Fruit fly (Drosophila melanogaster): ENCODE data around the gene CG16711.

CG16711 gene

dm6 chr3L:9723108-9723507 is 19.0 kb downstream of the CG16711 start, which contains the start of the genes nbs and defl (continued):
- peak; percentile 43 for TF ChIP-seq luna (GFP tag; optimal IDR thresholded peaks at IDR 0.05)
- peak; percentile 58; the same call in 1 of the 3 replicates for TF ChIP-seq CG11456 (GFP tag; IDR thresholded peaks at IDR 0.05)
- no peak for TF ChIP-seq ftz-f1 (GFP tag; optimal IDR thresholded peaks at IDR 0.05)
- TF ChIP-seq gsb (GFP tag; IDR thresholded peaks at IDR 0.05) = no peak
- TF ChIP-seq tx (GFP tag; optimal IDR thresholded peaks at IDR 0.05) = peak; percentile 57
- peak; percentile 56 for TF ChIP-seq tin (GFP tag; optimal IDR thresholded peaks at IDR 0.05)
- TF ChIP-seq CG10462 (GFP tag; optimal IDR thresholded peaks at IDR 0.05) = peak; percentile 9
- TF ChIP-seq zen2 (GFP tag; IDR thresholded peaks at IDR 0.05; ENCODE audit: partially characterized antibody) = no peak; the same call in 2 of the 3 replicates
- TF ChIP-seq wdn (GFP tag; IDR thresholded peaks at IDR 0.05) = 0 out of 2 replicates have a peak, but pooled peaks have one; percentile 15
- TF ChIP-seq croc (GFP tag; conservative IDR thresholded peaks at IDR 0.05) = peak; percentile 55
- peak in 1 of 3 experiments; percentile 56 for TF ChIP-seq lola (GFP tag; optimal IDR thresholded peaks at IDR 0.05)
- peak; percentile 47 for TF ChIP-seq cato (GFP tag; optimal IDR thresholded peaks at IDR 0.05; ENCODE audit: borderline replicate concordance)
- no peak for TF ChIP-seq Eip74EF (GFP tag; optimal IDR thresholded peaks at IDR 0.05)
- no peak; the same call in 2 of the 3 replicates for TF ChIP-seq so (GFP tag; IDR thresholded peaks at IDR 0.05)
- no peak for TF ChIP-seq bbx (GFP tag; IDR thresholded peaks at IDR 0.05; ENCODE audit: partially characterized antibody)
- no peak for TF ChIP-seq Deaf1 (tag; optimal IDR thresholded peaks at IDR 0.05)
- peak; percentile 33 for TF ChIP-seq CG3281 (GFP tag; optimal IDR thresholded peaks at IDR 0.05)
- TF ChIP-seq kni (GFP tag; optimal IDR thresholded peaks at IDR 0.05) = no peak
- peak; percentile 61 for TF ChIP-seq CG7786 (GFP tag; optimal IDR thresholded peaks at IDR 0.05)
- peak; percentile 55 for TF ChIP-seq CG9876 (GFP tag; optimal IDR thresholded peaks at IDR 0.05)
- peak; percentile 46 for TF ChIP-seq Taf1 (GFP tag; IDR thresholded peaks at IDR 0.05)
- peak; percentile 82 for TF ChIP-seq Nf-YC (tag; optimal IDR thresholded peaks at IDR 0.05)
- TF ChIP-seq HmgZ (tag; optimal IDR thresholded peaks at IDR 0.05) = peak; percentile 58
- TF ChIP-seq CG6654 (GFP tag; optimal IDR thresholded peaks at IDR 0.05) = no peak
- TF ChIP-seq jumu (GFP tag; optimal IDR thresholded peaks at IDR 0.05) = peak; percentile 63
- no peak for TF ChIP-seq h (optimal IDR thresholded peaks at IDR 0.05)
- peak; percentile 72 for TF ChIP-seq CG14014 (GFP tag; IDR thresholded peaks at IDR 0.05)
- TF ChIP-seq CG2712 (tag; optimal IDR thresholded peaks at IDR 0.05) = peak; percentile 85
- no peak for TF ChIP-seq odd (GFP tag; optimal IDR thresholded peaks at IDR 0.05)
- TF ChIP-seq CG7271 (tag; optimal IDR thresholded peaks at IDR 0.05) = no peak
- TF ChIP-seq fd96Cb (tag; optimal IDR thresholded peaks at IDR 0.05) = peak; percentile 47
- TF ChIP-seq CG32767 (GFP tag; IDR thresholded peaks at IDR 0.05) = peak; percentile 53; the same call in 1 of the 2 replicates
- TF ChIP-seq CG18011 (GFP tag; optimal IDR thresholded peaks at IDR 0.05) = peak; percentile 22
- peak; percentile 73 for TF ChIP-seq GATAe (GFP tag; conservative IDR thresholded peaks at IDR 0.05)
- no peak for TF ChIP-seq Hr39 (optimal IDR thresholded peaks at IDR 0.05)
- no peak for TF ChIP-seq CG2202 (tag; optimal IDR thresholded peaks at IDR 0.05)
- TF ChIP-seq salm (tag; optimal IDR thresholded peaks at IDR 0.05) = no peak
- TF ChIP-seq CG17361 (GFP tag; IDR thresholded peaks at IDR 0.05) = peak; percentile 86
- TF ChIP-seq CG9932 (GFP tag; IDR thresholded peaks at IDR 0.05) = peak; percentile 88
- peak; percentile 56 for TF ChIP-seq PHDP (tag; optimal IDR thresholded peaks at IDR 0.05)
- TF ChIP-seq CG11560 (tag; IDR thresholded peaks at IDR 0.05) = no peak
- TF ChIP-seq CG11398 (GFP tag; optimal IDR thresholded peaks at IDR 0.05) = no peak
- TF ChIP-seq CG31388 (GFP tag; optimal IDR thresholded peaks at IDR 0.05) = no peak
- TF ChIP-seq ewg (GFP tag; optimal IDR thresholded peaks at IDR 0.05) = no peak
- peak; percentile 53 for TF ChIP-seq CG12104 (GFP tag; optimal IDR thresholded peaks at IDR 0.05)
- TF ChIP-seq cg (GFP tag; optimal IDR thresholded peaks at IDR 0.05) = no peak
- no peak for TF ChIP-seq tll (GFP tag; optimal IDR thresholded peaks at IDR 0.05)
- TF ChIP-seq CG10565 (GFP tag; optimal IDR thresholded peaks at IDR 0.05) = no peak
- TF ChIP-seq tap (tag; optimal IDR thresholded peaks at IDR 0.05) = no peak
- TF ChIP-seq stwl (tag; optimal IDR thresholded peaks at IDR 0.05) = peak; percentile 59
- no peak for TF ChIP-seq CrebB (tag; optimal IDR thresholded peaks at IDR 0.05)

Data from whole organism, embryonic.